Fruit fly (Drosophila melanogaster): ENCODE measurements around the gene Akr1B.

dm6 chr3L:11656189-11656588 is 32.0 kb upstream of the Akr1B start:
- TF ChIP-seq br (GFP tag; optimal IDR thresholded peaks at IDR 0.05) = no peak
- no peak for TF ChIP-seq CG32264 (GFP tag; optimal IDR thresholded peaks at IDR 0.05)
- TF ChIP-seq sv (GFP tag; optimal IDR thresholded peaks at IDR 0.05) = no peak

Measured in whole organism, wandering third instar larva.